Fruit fly (Drosophila melanogaster): ENCODE data around the gene CG13295.
A peak's percentile ranks its signal among the peaks of the same experiment; 100 is the strongest.

Gene CG13295

DNA sequence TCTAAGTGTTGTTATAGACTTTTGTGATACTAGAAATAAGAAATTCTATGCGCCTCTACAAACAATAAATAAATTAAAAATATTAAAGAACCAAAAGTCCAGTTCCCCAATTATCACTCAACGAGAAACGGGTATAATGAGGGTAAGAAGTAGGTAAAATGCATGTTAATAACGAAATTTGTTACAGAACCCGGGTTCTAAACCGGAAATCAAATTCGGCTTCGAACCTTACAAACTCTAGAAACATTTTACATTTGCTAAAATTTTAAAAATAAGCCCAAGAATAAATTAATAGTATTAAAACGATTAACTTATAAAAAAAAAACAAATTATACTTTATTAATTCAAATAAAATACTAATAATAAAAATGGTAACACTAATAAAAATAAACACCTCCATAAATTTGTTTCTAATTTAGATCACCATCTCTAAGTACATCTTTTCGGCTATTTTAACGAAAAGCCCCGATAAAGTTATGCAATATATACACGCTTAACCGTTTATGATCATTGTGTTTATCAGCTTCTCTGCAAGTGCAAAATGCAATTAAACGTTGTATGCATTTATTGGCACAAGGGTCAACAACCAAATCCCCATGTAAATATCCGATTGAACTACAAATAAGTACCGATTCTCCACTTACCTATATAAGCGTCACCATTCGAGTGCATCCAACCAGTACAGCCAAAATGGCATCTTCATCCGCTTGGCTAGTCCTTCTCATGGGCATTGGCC, 3.4 kb downstream of the CG13295 start, which contains the start of gene CG6602 (continued):
- peak; percentile 34; the same call in 1 of the 2 replicates for TF ChIP-seq Awh (GFP tag; IDR thresholded peaks at IDR 0.05)
- no peak for TF ChIP-seq dimm (GFP tag; IDR thresholded peaks at IDR 0.05)
- peak; percentile 21 for TF ChIP-seq Dek (tag; optimal IDR thresholded peaks at IDR 0.05)
- peak; percentile 72 for TF ChIP-seq Xbp1 (GFP tag; optimal IDR thresholded peaks at IDR 0.05)
- TF ChIP-seq tap (tag; optimal IDR thresholded peaks at IDR 0.05) = peak; percentile 14
- TF ChIP-seq CG6765 (GFP tag; optimal IDR thresholded peaks at IDR 0.05) = peak; percentile 80
- peak; percentile 41 for TF ChIP-seq CG3407 (GFP tag; optimal IDR thresholded peaks at IDR 0.05)
- TF ChIP-seq p53 (GFP tag; optimal IDR thresholded peaks at IDR 0.05) = peak; percentile 34
- TF ChIP-seq YL-1 (GFP tag; optimal IDR thresholded peaks at IDR 0.05) = peak; percentile 41
- TF ChIP-seq CG18599 (GFP tag; optimal IDR thresholded peaks at IDR 0.05) = peak; percentile 76
- peak; percentile 60 for TF ChIP-seq CG4820 (GFP tag; optimal IDR thresholded peaks at IDR 0.05)
- peak; percentile 29 for TF ChIP-seq CG15601 (tag; optimal IDR thresholded peaks at IDR 0.05)
- peak; percentile 30 for TF ChIP-seq amos (GFP tag; IDR thresholded peaks at IDR 0.05; ENCODE audit: partially characterized antibody)
- no peak for TF ChIP-seq z (GFP tag; IDR thresholded peaks at IDR 0.05)
- TF ChIP-seq HmgZ (tag; optimal IDR thresholded peaks at IDR 0.05) = peak; percentile 37
- TF ChIP-seq Bgb (GFP tag; IDR thresholded peaks at IDR 0.05; ENCODE audit: partially characterized antibody) = no peak
- peak; percentile 87 for TF ChIP-seq CG11085 (GFP tag; IDR thresholded peaks at IDR 0.05)
- peak; percentile 92 for TF ChIP-seq vvl (GFP tag; IDR thresholded peaks at IDR 0.05)
- TF ChIP-seq CG31441 (GFP tag; IDR thresholded peaks at IDR 0.05) = peak; percentile 59
- peak; percentile 45 for TF ChIP-seq D19A (tag; optimal IDR thresholded peaks at IDR 0.05)
- TF ChIP-seq CG6689 (GFP tag; IDR thresholded peaks at IDR 0.05) = no peak
- TF ChIP-seq exex (tag; optimal IDR thresholded peaks at IDR 0.05) = peak; percentile 42
- TF ChIP-seq MESR4 (GFP tag; optimal IDR thresholded peaks at IDR 0.05) = no peak
- no peak for TF ChIP-seq CG9797 (GFP tag; optimal IDR thresholded peaks at IDR 0.05)
- TF ChIP-seq CG12942 (GFP tag; optimal IDR thresholded peaks at IDR 0.05) = peak; percentile 28
- TF ChIP-seq CG10147 (GFP tag; optimal IDR thresholded peaks at IDR 0.05) = peak; percentile 70
- peak; percentile 60 for TF ChIP-seq CG10979 (tag; optimal IDR thresholded peaks at IDR 0.05)
- no peak for TF ChIP-seq Dref (GFP tag; IDR thresholded peaks at IDR 0.05)
- TF ChIP-seq gfzf (GFP tag; optimal IDR thresholded peaks at IDR 0.05) = no peak
- TF ChIP-seq Ptx1 (GFP tag; IDR thresholded peaks at IDR 0.05) = peak; percentile 81
- TF ChIP-seq CG7357 (GFP tag; IDR thresholded peaks at IDR 0.05) = 0 out of 3 replicates have a peak, but pooled peaks have one; percentile 43
- TF ChIP-seq CG5953 (GFP tag; IDR thresholded peaks at IDR 0.05) = no peak
- TF ChIP-seq CG6813 (GFP tag; optimal IDR thresholded peaks at IDR 0.05) = peak; percentile 74
- TF ChIP-seq Ada2b (GFP tag; IDR thresholded peaks at IDR 0.05) = peak; percentile 62; the same call in 1 of the 2 replicates
- TF ChIP-seq Sox100B (GFP tag; optimal IDR thresholded peaks at IDR 0.05) = peak; percentile 75
- peak; percentile 7; the same call in 1 of the 2 replicates for TF ChIP-seq CG42726 (GFP tag; IDR thresholded peaks at IDR 0.05; ENCODE audit: partially characterized antibody)
- peak; percentile 37 for TF ChIP-seq Oli (tag; optimal IDR thresholded peaks at IDR 0.05)
- TF ChIP-seq CG32767 (GFP tag; IDR thresholded peaks at IDR 0.05) = no peak
- TF ChIP-seq Hr39 (optimal IDR thresholded peaks at IDR 0.05) = no peak
- TF ChIP-seq kay (GFP tag; optimal IDR thresholded peaks at IDR 0.05) = no peak
- peak; percentile 73 for TF ChIP-seq CG17802 (tag; optimal IDR thresholded peaks at IDR 0.05)
- no peak for TF ChIP-seq NC2α (GFP tag; optimal IDR thresholded peaks at IDR 0.05)
- no peak for TF ChIP-seq GATAe (GFP tag; conservative IDR thresholded peaks at IDR 0.05)
- peak; percentile 64 for TF ChIP-seq CG33213 (GFP tag; optimal IDR thresholded peaks at IDR 0.05)
- TF ChIP-seq CG8478 (optimal IDR thresholded peaks at IDR 0.05) = no peak
- no peak for TF ChIP-seq CG16813 (GFP tag; IDR thresholded peaks at IDR 0.05; ENCODE audit: partially characterized antibody)
- TF ChIP-seq CG34422 (GFP tag; IDR thresholded peaks at IDR 0.05) = peak; percentile 81
- TF ChIP-seq CG4854 (GFP tag; optimal IDR thresholded peaks at IDR 0.05) = peak; percentile 35
- no peak for TF ChIP-seq CG8765 (GFP tag; IDR thresholded peaks at IDR 0.05)
- no peak for TF ChIP-seq ab (GFP tag; optimal IDR thresholded peaks at IDR 0.05)
